Fruit fly (Drosophila melanogaster): ENCODE results near the gene CG14053.

The CG14053 gene

dm6 chrX:2225138-2225537 is 31.4 kb upstream of the CG14053 start, which contains the start of gene pcx (continued):
- peak; percentile 89 for TF ChIP-seq crol (GFP tag; IDR thresholded peaks at IDR 0.05)
- peak; percentile 52 for TF ChIP-seq MESR4 (GFP tag; optimal IDR thresholded peaks at IDR 0.05)
- TF ChIP-seq hb (GFP tag; IDR thresholded peaks at IDR 0.05; ENCODE audit: partially characterized antibody): peak; percentile 44; the same call in 1 of the 3 replicates
- peak; percentile 86 for TF ChIP-seq CG18764 (GFP tag; optimal IDR thresholded peaks at IDR 0.05)
- TF ChIP-seq CG12942 (GFP tag; optimal IDR thresholded peaks at IDR 0.05): no peak
- TF ChIP-seq CG6791 (GFP tag; IDR thresholded peaks at IDR 0.05; ENCODE audit: partially characterized antibody): peak; percentile 61; the same call in 2 of the 3 replicates
- peak; percentile 7 for TF ChIP-seq Ets97D (GFP tag; optimal IDR thresholded peaks at IDR 0.05)
- peak; percentile 24; the same call in 1 of the 3 replicates for TF ChIP-seq CG14860 (GFP tag; IDR thresholded peaks at IDR 0.05; ENCODE audit: partially characterized antibody)
- TF ChIP-seq MBD-R2 (GFP tag; IDR thresholded peaks at IDR 0.05): peak; percentile 49
- no peak for TF ChIP-seq Lhr (GFP tag; optimal IDR thresholded peaks at IDR 0.05)
- no peak for TF ChIP-seq sd (tag; optimal IDR thresholded peaks at IDR 0.05)
- TF ChIP-seq CG12219 (GFP tag; optimal IDR thresholded peaks at IDR 0.05): no peak
- peak; percentile 59; the same call in 1 of the 2 replicates for TF ChIP-seq amos (GFP tag; IDR thresholded peaks at IDR 0.05; ENCODE audit: partially characterized antibody)
- TF ChIP-seq CG17359 (tag; optimal IDR thresholded peaks at IDR 0.05): peak; percentile 96
- TF ChIP-seq insv (GFP tag; optimal IDR thresholded peaks at IDR 0.05): no peak
- TF ChIP-seq Dp (GFP tag; optimal IDR thresholded peaks at IDR 0.05): peak; percentile 70
- TF ChIP-seq hbn (GFP tag; IDR thresholded peaks at IDR 0.05; ENCODE audit: partially characterized antibody): peak; percentile 27; the same call in 1 of the 2 replicates
- peak; percentile 58 for TF ChIP-seq bbx (GFP tag; IDR thresholded peaks at IDR 0.05; ENCODE audit: partially characterized antibody)
- TF ChIP-seq Sry-δ (GFP tag; optimal IDR thresholded peaks at IDR 0.05): peak; percentile 49
- TF ChIP-seq inv (GFP tag; IDR thresholded peaks at IDR 0.05; ENCODE audit: partially characterized antibody): 0 out of 2 replicates have a peak, but pooled peaks have one; percentile 19
- peak; percentile 71 for TF ChIP-seq CG13287 (GFP tag; IDR thresholded peaks at IDR 0.05; ENCODE audit: partially characterized antibody)
- TF ChIP-seq CG4617 (GFP tag; optimal IDR thresholded peaks at IDR 0.05; ENCODE audit: borderline replicate concordance): peak; percentile 76
- TF ChIP-seq sna (GFP tag; IDR thresholded peaks at IDR 0.05; ENCODE audit: partially characterized antibody): 0 out of 2 replicates have a peak, but pooled peaks have one; percentile 41
- TF ChIP-seq HLH4C (GFP tag; IDR thresholded peaks at IDR 0.05; ENCODE audit: partially characterized antibody): peak; percentile 50
- TF ChIP-seq Dref (GFP tag; IDR thresholded peaks at IDR 0.05): peak; percentile 81
- peak; percentile 1 for TF ChIP-seq phol (tag; optimal IDR thresholded peaks at IDR 0.05)
- peak; percentile 55 for TF ChIP-seq CG16813 (GFP tag; IDR thresholded peaks at IDR 0.05; ENCODE audit: partially characterized antibody)
- TF ChIP-seq CG2116 (GFP tag; optimal IDR thresholded peaks at IDR 0.05): peak; percentile 38

- peak; percentile 19 for TF ChIP-seq ewg (GFP tag; optimal IDR thresholded peaks at IDR 0.05)
- peak; percentile 16 for TF ChIP-seq Med (GFP tag)
- TF ChIP-seq CG11247 (GFP tag; IDR thresholded peaks at IDR 0.05): no peak
- no peak for TF ChIP-seq Trl (optimal IDR thresholded peaks at IDR 0.05)
- TF ChIP-seq Trl (GFP tag; optimal IDR thresholded peaks at IDR 0.05): no peak
Measured at dm6 chrX:2223454-2223853, 29.7 kb upstream of the CG14053 start, which contains the start of gene CG14052. TSS of gene CG14052 (plus strand) at chrX:2223754.

DNA sequence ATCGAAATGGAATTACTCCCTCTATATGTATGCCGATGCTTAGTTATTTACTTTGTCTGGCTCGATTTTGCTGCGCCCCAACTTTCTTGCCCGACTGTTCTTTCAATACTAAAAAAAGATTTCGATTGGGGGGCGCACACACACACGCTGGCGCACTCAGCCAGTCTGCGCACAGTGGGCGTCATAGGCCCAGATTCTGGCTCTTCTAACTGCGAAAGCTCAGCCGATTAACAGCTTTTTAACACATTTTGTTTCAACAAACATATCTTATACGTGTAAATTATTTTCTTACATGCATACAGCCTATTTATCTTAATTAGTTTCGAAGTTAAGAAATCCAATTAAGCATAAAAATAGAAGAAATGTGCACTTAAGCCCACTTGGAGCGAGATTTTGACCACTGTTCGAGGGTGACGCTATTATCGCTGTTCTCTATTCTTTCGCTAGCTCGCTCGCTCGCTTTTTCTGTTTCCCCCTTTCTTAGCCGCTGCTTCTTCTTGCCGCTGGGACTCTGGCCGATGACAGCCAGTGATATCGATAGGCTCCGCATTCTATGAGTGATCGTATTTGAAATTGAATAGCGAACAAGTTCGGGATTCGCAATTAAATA is 28.6 kb upstream of the CG14053 start, which contains the start of gene Vinc:
Vinc (minus strand) TSS at position 387 of the 610 bp plus-strand sequence.
- TF ChIP-seq Rx (GFP tag; IDR thresholded peaks at IDR 0.05) (peak; percentile 73), Doc3 (GFP tag; IDR thresholded peaks at IDR 0.05; ENCODE audit: partially characterized antibody) (no peak), Fer1 (GFP tag; optimal IDR thresholded peaks at IDR 0.05) (peak; percentile 97), Sox100B (GFP tag; optimal IDR thresholded peaks at IDR 0.05) (no peak), Stat92E (GFP tag; optimal IDR thresholded peaks at IDR 0.05) (peak in 1 of 3 experiments; percentile 42), CG10209 (GFP tag; optimal IDR thresholded peaks at IDR 0.05) (peak; percentile 89), Myb (GFP tag; optimal IDR thresholded peaks at IDR 0.05) (peak; percentile 58), CG6175 (GFP tag; IDR thresholded peaks at IDR 0.05) (peak; percentile 77), sens-2 (GFP tag; IDR thresholded peaks at IDR 0.05) (peak; percentile 64), zen2 (GFP tag; IDR thresholded peaks at IDR 0.05; ENCODE audit: partially characterized antibody) (peak; percentile 41; the same call in 1 of the 3 replicates), Tbp (GFP tag; optimal IDR thresholded peaks at IDR 0.05) (no peak), pfk (GFP tag; optimal IDR thresholded peaks at IDR 0.05) (no peak), tup (GFP tag; optimal IDR thresholded peaks at IDR 0.05) (peak; percentile 83), sens (GFP tag) (peak; percentile 98)
